Fruit fly (Drosophila melanogaster) whole organism, prepupa: Measurements from ENCODE around the gene Spase12.

ENCODE experiments used
- Blimp-1 ChIP-seq: fragments of 200-800 bp; sonication (Bioruptor generic); optimal IDR thresholded peaks from 3 replicates; lab custom pipeline; 2017; ENCODE audit warnings: missing biosample characterization, missing genetic modification characterization, mild to moderate bottlenecking, moderate library complexity, missing genetic modification reagents
- CG10631 ChIP-seq: fragments of 200-800 bp; sonication (Bioruptor generic); optimal IDR thresholded peaks from 2 replicates; lab custom pipeline; 2016; ENCODE audit warnings: missing biosample characterization, missing genetic modification characterization
- CG10669 ChIP-seq: fragments of 200-800 bp; sonication (Bioruptor generic); optimal IDR thresholded peaks from 3 replicates; lab custom pipeline; 2018; ENCODE audit warnings: missing biosample characterization, mild to moderate bottlenecking, missing genetic modification characterization, moderate library complexity
- CG11762 ChIP-seq: fragments of 200-800 bp; sonication (Bioruptor generic); optimal IDR thresholded peaks from 3 replicates; lab custom pipeline; 2016; ENCODE audit warnings: missing biosample characterization, missing genetic modification characterization; ENCODE audit not compliant: insufficient read depth
- CG11902 ChIP-seq: fragments of 200-800 bp; sonication (Bioruptor generic); optimal IDR thresholded peaks from 3 replicates; lab custom pipeline; 2016; ENCODE audit warnings: missing biosample characterization, missing genetic modification characterization
- CG15336 ChIP-seq: fragments of 200-800 bp; sonication (Bioruptor generic); IDR thresholded peaks from 2 replicates; pipeline ENCODE4 v1.3.6; 2022; ENCODE audit warnings: missing biosample characterization, missing genetic modification characterization
- CG1621 ChIP-seq: fragments of 200-800 bp; sonication (Bioruptor generic); optimal IDR thresholded peaks from 3 replicates; lab custom pipeline; 2018; ENCODE audit warnings: missing biosample characterization, mild to moderate bottlenecking, missing genetic modification characterization
- CG3032 ChIP-seq: fragments of 200-800 bp; optimal IDR thresholded peaks from 2 replicates; lab custom pipeline; 2019; ENCODE audit warnings: missing biosample characterization, mild to moderate bottlenecking, missing genetic modification characterization, moderate library complexity
- CG3919 ChIP-seq: fragments of 200-800 bp; sonication (Bioruptor generic); optimal IDR thresholded peaks from 3 replicates; lab custom pipeline; 2016; ENCODE audit warnings: missing biosample characterization, missing genetic modification characterization
- CG4318 ChIP-seq: fragments of 200-800 bp; sonication (Bioruptor generic); optimal IDR thresholded peaks from 3 replicates; lab custom pipeline; 2017; ENCODE audit warnings: missing biosample characterization, mild to moderate bottlenecking, missing genetic modification characterization
- CG6163 ChIP-seq: fragments of 200-800 bp; sonication (Bioruptor generic); IDR thresholded peaks from 3 replicates; pipeline ENCODE4 v1.3.6; 2022; ENCODE audit warnings: missing biosample characterization, missing genetic modification characterization
- CG6276 ChIP-seq: fragments of 200-800 bp; sonication (Bioruptor generic); optimal IDR thresholded peaks from 2 replicates; lab custom pipeline; 2017; ENCODE audit warnings: missing biosample characterization, mild to moderate bottlenecking, missing genetic modification characterization
- CG6792 ChIP-seq: fragments of 200-800 bp; sonication (Bioruptor generic); optimal IDR thresholded peaks from 3 replicates; lab custom pipeline; 2016; ENCODE audit warnings: missing biosample characterization, missing genetic modification characterization
- CG6808 ChIP-seq: fragments of 200-800 bp; sonication (Bioruptor generic); optimal IDR thresholded peaks from 3 replicates; lab custom pipeline; 2017; ENCODE audit warnings: missing biosample characterization, missing genetic modification characterization, mild to moderate bottlenecking, moderate library complexity, missing genetic modification reagents
- CG6854 ChIP-seq: fragments of 200-800 bp; sonication (Bioruptor generic); optimal IDR thresholded peaks from 2 replicates; lab custom pipeline; 2017; ENCODE audit warnings: missing biosample characterization, mild to moderate bottlenecking, missing genetic modification characterization
- CG7368 ChIP-seq: fragments of 200-800 bp; sonication (Bioruptor generic); optimal IDR thresholded peaks from 3 replicates; lab custom pipeline; 2016; ENCODE audit warnings: missing biosample characterization, missing genetic modification characterization
- CG8119 ChIP-seq: fragments of 200-800 bp; sonication (Bioruptor generic); IDR thresholded peaks from 3 replicates; pipeline ENCODE4 v1.3.6; 2022; ENCODE audit warnings: missing biosample characterization, missing genetic modification characterization
- CG8319 ChIP-seq: fragments of 200-800 bp; sonication (Bioruptor generic); optimal IDR thresholded peaks from 3 replicates; lab custom pipeline; 2016; ENCODE audit warnings: missing biosample characterization, missing genetic modification characterization
- CG8632 ChIP-seq: fragments of 200-800 bp; sonication (Bioruptor generic); optimal IDR thresholded peaks from 3 replicates; lab custom pipeline; 2016; ENCODE audit warnings: missing biosample characterization, missing genetic modification characterization
- CG9139 ChIP-seq: fragments of 200-800 bp; sonication (Bioruptor generic); optimal IDR thresholded peaks from 3 replicates; lab custom pipeline; 2017; ENCODE audit warnings: missing biosample characterization, mild to moderate bottlenecking, missing genetic modification characterization
- Eip75B ChIP-seq: fragments of 200-800 bp; sonication (Bioruptor generic); optimal IDR thresholded peaks from 3 replicates; lab custom pipeline; 2016; ENCODE audit warnings: missing biosample characterization, missing genetic modification characterization
- Eip78C ChIP-seq: fragments of 200-800 bp; sonication (Bioruptor generic); peaks from one replicate; lab custom pipeline; 2016; ENCODE audit warnings: missing biosample characterization, missing genetic modification characterization
- Eip93F ChIP-seq: fragments of 200-800 bp; sonication (Bioruptor generic); optimal IDR thresholded peaks from 2 replicates; lab custom pipeline; 2016; ENCODE audit warnings: missing biosample characterization, mild to moderate bottlenecking, missing genetic modification characterization
- Ets21C ChIP-seq: fragments of 200-800 bp; sonication (Bioruptor generic); optimal IDR thresholded peaks from 3 replicates; lab custom pipeline; 2016; ENCODE audit warnings: missing biosample characterization, missing genetic modification characterization
- Ets96B ChIP-seq: fragments of 200-800 bp; optimal IDR thresholded peaks from 2 replicates; lab custom pipeline; 2019; ENCODE audit warnings: missing biosample characterization, mild to moderate bottlenecking, missing genetic modification characterization, moderate library complexity
- Gug ChIP-seq: fragments of 200-800 bp; sonication (Bioruptor generic); IDR thresholded peaks from 2 replicates; pipeline ENCODE4 v1.3.6; 2022; ENCODE audit warnings: missing biosample characterization, missing genetic modification characterization
- Hr38 ChIP-seq: sonication (Bioruptor generic); optimal IDR thresholded peaks from 2 replicates; lab custom pipeline; 2016; ENCODE audit warnings: missing biosample characterization, missing genetic modification characterization
- Hr39 ChIP-seq: fragments of 200-800 bp; sonication (Bioruptor generic); optimal IDR thresholded peaks from 2 replicates; lab custom pipeline; 2016; ENCODE audit warnings: missing biosample characterization, missing genetic modification characterization
- Hr4 ChIP-seq: fragments of 200-800 bp; sonication (Bioruptor generic); optimal IDR thresholded peaks from 3 replicates; lab custom pipeline; 2016; ENCODE audit warnings: missing biosample characterization, missing genetic modification characterization
- Lpt ChIP-seq: fragments of 200-800 bp; sonication (Bioruptor generic); optimal IDR thresholded peaks from 3 replicates; lab custom pipeline; 2016; ENCODE audit warnings: missing biosample characterization, missing genetic modification characterization
- Met ChIP-seq: fragments of 200-800 bp; sonication (Bioruptor generic); optimal IDR thresholded peaks from 3 replicates; lab custom pipeline; 2016; ENCODE audit warnings: missing biosample characterization, missing genetic modification characterization
- OdsH ChIP-seq: fragments of 200-800 bp; sonication (Bioruptor generic); optimal IDR thresholded peaks from 3 replicates; lab custom pipeline; 2016; ENCODE audit warnings: missing biosample characterization, missing genetic modification characterization
- Smox ChIP-seq: fragments of 200-800 bp; sonication (Bioruptor generic); optimal IDR thresholded peaks from 3 replicates; lab custom pipeline; 2016; ENCODE audit warnings: missing biosample characterization, missing genetic modification characterization
- Sox102F ChIP-seq: fragments of 200-800 bp; sonication (Bioruptor generic); optimal IDR thresholded peaks from 2 replicates; lab custom pipeline; 2016; ENCODE audit warnings: missing biosample characterization, mild to moderate bottlenecking, missing genetic modification characterization
- Sox14 ChIP-seq: fragments of 200-800 bp; sonication (Bioruptor generic); optimal IDR thresholded peaks from 3 replicates; lab custom pipeline; 2016; ENCODE audit warnings: missing biosample characterization, missing genetic modification characterization
- Sox15 ChIP-seq: fragments of 200-800 bp; sonication (Bioruptor generic); optimal IDR thresholded peaks from 3 replicates; lab custom pipeline; 2016; ENCODE audit warnings: missing biosample characterization, missing genetic modification characterization
- achi ChIP-seq: fragments of 200-800 bp; sonication (Bioruptor generic); optimal IDR thresholded peaks from 3 replicates; lab custom pipeline; 2016; ENCODE audit warnings: missing biosample characterization, missing genetic modification characterization
- cyc ChIP-seq: fragments of 200-800 bp; sonication (Bioruptor generic); optimal IDR thresholded peaks from 3 replicates; lab custom pipeline; 2016; ENCODE audit warnings: missing biosample characterization, missing genetic modification characterization
- dac ChIP-seq: fragments of 200-800 bp; sonication (Bioruptor generic); optimal IDR thresholded peaks from 2 replicates; lab custom pipeline; 2017; ENCODE audit warnings: missing biosample characterization, mild to moderate bottlenecking, missing genetic modification characterization
- dsx ChIP-seq: fragments of 200-800 bp; optimal IDR thresholded peaks from 3 replicates; lab custom pipeline; 2019; ENCODE audit warnings: missing biosample characterization, mild to moderate bottlenecking, missing genetic modification characterization, moderate library complexity; ENCODE audit not compliant: poor library complexity, severe bottlenecking
- eg ChIP-seq: fragments of 200-800 bp; sonication (Bioruptor generic); IDR thresholded peaks from 3 replicates; pipeline ENCODE4 v1.3.6; 2022; ENCODE audit warnings: missing biosample characterization, missing genetic modification characterization
- esn ChIP-seq: fragments of 200-800 bp; sonication (Bioruptor generic); optimal IDR thresholded peaks from 2 replicates; lab custom pipeline; 2016; ENCODE audit warnings: missing biosample characterization, mild to moderate bottlenecking, missing genetic modification characterization, moderate library complexity
- fd59A ChIP-seq: fragments of 200-800 bp; sonication (Bioruptor generic); optimal IDR thresholded peaks from 2 replicates; lab custom pipeline; 2017; ENCODE audit warnings: missing biosample characterization, mild to moderate bottlenecking, missing genetic modification characterization, missing genetic modification reagents
- fd85E ChIP-seq: fragments of 200-800 bp; sonication (Bioruptor generic); optimal IDR thresholded peaks from 3 replicates; lab custom pipeline; 2016; ENCODE audit warnings: missing biosample characterization, missing genetic modification characterization
- lz ChIP-seq: fragments of 200-800 bp; sonication (Bioruptor generic); optimal IDR thresholded peaks from 3 replicates; lab custom pipeline; 2016; ENCODE audit warnings: missing biosample characterization, missing genetic modification characterization
- net ChIP-seq: fragments of 200-800 bp; sonication (Bioruptor generic); optimal IDR thresholded peaks from 3 replicates; lab custom pipeline; 2016; ENCODE audit warnings: missing biosample characterization, missing genetic modification characterization
- ss ChIP-seq, 2 experiments: fragments of 200-800 bp; sonication (Bioruptor generic); optimal IDR thresholded peaks; 2 replicates in 1 of 2; 3 replicates in 1 of 2; lab custom pipeline; 2017 to 2018; ENCODE audit warnings: mild to moderate bottlenecking in 2 of 2, missing biosample characterization in 2 of 2, missing genetic modification characterization in 2 of 2, moderate library complexity in 1 of 2
- topi ChIP-seq: fragments of 200-800 bp; sonication (Bioruptor generic); optimal IDR thresholded peaks from 3 replicates; lab custom pipeline; 2016; ENCODE audit warnings: missing biosample characterization, missing genetic modification characterization

Spase12 gene

DNA sequence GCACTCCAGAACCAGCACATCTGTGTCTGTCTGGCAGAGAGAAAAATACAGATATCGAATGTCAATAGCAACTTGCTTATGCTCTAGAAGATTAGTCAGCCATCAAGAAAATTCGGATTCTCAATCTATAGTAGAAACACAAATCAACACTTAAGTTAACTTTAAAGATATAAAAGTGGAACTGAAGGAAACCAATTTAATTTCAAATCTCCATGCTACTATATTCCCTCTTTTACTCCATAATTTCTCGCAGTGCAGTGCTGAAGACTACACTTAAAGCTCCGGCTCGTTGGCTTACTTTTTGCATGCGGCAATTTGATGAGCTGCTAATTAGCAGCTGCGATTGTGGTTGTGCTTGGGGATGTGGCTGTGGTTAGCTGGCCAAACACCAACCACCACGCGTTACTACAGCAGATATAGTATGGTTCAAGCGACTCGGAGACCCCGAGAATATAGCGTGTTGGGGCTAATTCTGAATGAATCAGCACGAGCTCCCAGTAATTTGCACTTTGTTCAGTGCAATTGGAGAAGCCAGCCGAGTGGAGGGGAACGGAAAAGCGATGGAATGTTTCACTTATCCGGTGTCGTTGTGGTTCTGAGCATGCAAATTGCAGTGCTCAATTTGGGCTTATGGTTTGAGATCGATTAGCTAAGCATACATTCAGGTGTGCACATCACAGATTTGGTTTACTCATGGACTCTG, 30.6 kb downstream of the Spase12 start (continued):
- TF ChIP-seq Smox (no peak), Hr39 (no peak), OdsH (no peak), Sox14 (no peak), CG8632 (GFP tag; lab: Kevin White, UChicago) (no peak), CG10669 (GFP tag; lab: Kevin White, UChicago) (no peak), CG6808 (peak; percentile 26), CG9139 (GFP tag; lab: Kevin White, UChicago) (no peak), ss (GFP tag; optimal IDR thresholded peaks at IDR 0.05; lab: Kevin White, UChicago) (peak; percentile 35 to 42), fd85E (no peak), CG6276 (GFP tag; lab: Kevin White, UChicago) (no peak), dsx (GFP tag; lab: Kevin White, UChicago) (no peak), CG11902 (GFP tag; lab: Kevin White, UChicago) (no peak), cyc (no peak)
- TF ChIP-seq, all 60 proteins: peak for 19

DNA sequence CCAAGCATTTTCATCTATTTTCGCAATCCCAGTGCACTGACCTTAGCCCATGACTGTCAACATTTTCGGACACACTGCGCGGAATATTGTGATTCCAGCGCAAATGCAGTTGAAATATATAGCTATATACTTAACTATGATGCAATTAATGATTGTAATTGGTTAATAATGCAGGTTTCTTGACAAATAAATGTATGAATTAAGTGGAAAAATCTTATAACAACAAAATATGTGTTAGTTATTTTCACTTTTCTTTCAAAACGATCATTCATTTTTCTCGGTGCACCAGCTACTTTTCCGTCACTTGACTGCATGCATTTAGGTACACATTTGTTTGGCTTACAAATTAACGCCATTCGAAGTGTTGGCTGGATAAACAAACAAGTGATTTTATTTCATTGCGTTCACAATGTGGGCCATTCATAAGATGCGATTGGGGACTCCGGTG, 32.2 kb downstream of the Spase12 start:
- TF ChIP-seq CG3919 (GFP tag; lab: Kevin White, UChicago) (peak; percentile 48), OdsH (peak; percentile 63), Gug (GFP tag; lab: Robert Waterston, UW) (no peak), CG8319 (GFP tag; lab: Kevin White, UChicago) (no peak), CG6792 (GFP tag; lab: Kevin White, UChicago) (peak; percentile 35), CG3032 (tag; lab: Kevin White, UChicago) (peak; percentile 32), Smox (no peak), CG9139 (GFP tag; lab: Kevin White, UChicago) (no peak), CG6163 (GFP tag; lab: Robert Waterston, UW) (peak; percentile 61; the same call in 2 of the 3 replicates), Eip78C (GFP tag; lab: Kevin White, UChicago) (peak; percentile 77), fd59A (GFP tag; lab: Kevin White, UChicago) (no peak), Sox102F (GFP tag; lab: Kevin White, UChicago) (peak; percentile 52), cyc (peak; percentile 36), CG8119 (GFP tag; lab: Robert Waterston, UW) (peak; percentile 65; the same call in 2 of the 3 replicates), net (GFP tag; lab: Kevin White, UChicago) (peak; percentile 39), CG10631 (GFP tag; lab: Kevin White, UChicago) (peak; percentile 59), CG6854 (GFP tag; lab: Kevin White, UChicago) (no peak), esn (GFP tag; lab: Kevin White, UChicago) (peak; percentile 61), Met (GFP tag; lab: Kevin White, UChicago) (peak; percentile 58), dsx (GFP tag; lab: Kevin White, UChicago) (peak; percentile 22), dac (GFP tag; lab: Kevin White, UChicago) (peak; percentile 48), topi (peak; percentile 42), Eip75B (GFP tag; lab: Kevin White, UChicago) (peak; percentile 66), Sox15 (GFP tag; lab: Kevin White, UChicago) (peak; percentile 15), CG15336 (GFP tag; lab: Robert Waterston, UW) (peak; percentile 76), Blimp-1 (GFP tag; lab: Kevin White, UChicago) (no peak), Hr38 (GFP tag; lab: Kevin White, UChicago) (no peak), CG7368 (GFP tag; lab: Kevin White, UChicago) (no peak), achi (GFP tag; lab: Kevin White, UChicago) (peak; percentile 58), Ets96B (tag; lab: Kevin White, UChicago) (peak; percentile 38), ss (GFP tag; optimal IDR thresholded peaks at IDR 0.05; lab: Kevin White, UChicago) (no peak), Hr39 (peak; percentile 57), CG11762 (GFP tag; lab: Kevin White, UChicago) (no peak), Eip93F (GFP tag; lab: Kevin White, UChicago) (no peak), eg (GFP tag; lab: Robert Waterston, UW) (peak; percentile 66; the same call in 2 of the 3 replicates), Lpt (GFP tag; lab: Kevin White, UChicago) (no peak), CG1621 (tag; lab: Kevin White, UChicago) (no peak), lz (peak; percentile 64), CG8632 (GFP tag; lab: Kevin White, UChicago) (peak; percentile 28), Ets21C (GFP tag; lab: Kevin White, UChicago) (peak; percentile 33), Hr4 (GFP tag; lab: Kevin White, UChicago) (peak; percentile 59), CG4318 (peak; percentile 40), CG6808 (peak; percentile 29)
